Fruit fly (Drosophila melanogaster) whole organism, embryonic: ENCODE measurements around the gene Prosbeta2R2.

Source experiments
- CG10979 ChIP-seq: fragments of 200-800 bp; sonication (Bioruptor generic); optimal IDR thresholded peaks from 2 replicates; lab custom pipeline; 2018; ENCODE audit warnings: missing biosample characterization, mild to moderate bottlenecking, missing genetic modification characterization, moderate library complexity
- CG11085 ChIP-seq: fragments of 200-800 bp; sonication (Bioruptor generic); IDR thresholded peaks from 2 replicates; pipeline ENCODE4 v1.3.6; 2022; ENCODE audit warnings: missing biosample characterization, missing genetic modification characterization
- CG13123 ChIP-seq: fragments of 200-800 bp; sonication (Bioruptor generic); optimal IDR thresholded peaks from 2 replicates; lab custom pipeline; 2016; ENCODE audit warnings: missing biosample characterization, missing genetic modification characterization
- CG14441 ChIP-seq: fragments of 200-800 bp; sonication (Bioruptor generic); IDR thresholded peaks from 2 replicates; pipeline ENCODE4 v1.3.6; 2022; ENCODE audit warnings: missing biosample characterization, missing genetic modification characterization
- CG1603 ChIP-seq: fragments of 200-800 bp; sonication (Bioruptor generic); optimal IDR thresholded peaks from 2 replicates; lab custom pipeline; 2019; ENCODE audit warnings: missing biosample characterization, mild to moderate bottlenecking, missing genetic modification characterization, moderate library complexity
- CG1647 ChIP-seq: fragments of 200-800 bp; sonication (Bioruptor generic); optimal IDR thresholded peaks from 3 replicates; lab custom pipeline; 2016; ENCODE audit warnings: missing biosample characterization, missing genetic modification characterization
- CG17385 ChIP-seq: fragments of 200-800 bp; sonication (Bioruptor generic); optimal IDR thresholded peaks from 3 replicates; lab custom pipeline; 2018; ENCODE audit warnings: missing biosample characterization, mild to moderate bottlenecking, missing genetic modification characterization
- CG2120 ChIP-seq: fragments of 200-800 bp; sonication (Bioruptor generic); optimal IDR thresholded peaks from 3 replicates; lab custom pipeline; 2016; ENCODE audit warnings: missing biosample characterization, missing genetic modification characterization
- CG30020 ChIP-seq: fragments of 200-800 bp; optimal IDR thresholded peaks from 2 replicates; lab custom pipeline; 2019; ENCODE audit warnings: missing biosample characterization, mild to moderate bottlenecking, missing genetic modification characterization, moderate library complexity
- CG3163 ChIP-seq: fragments of 200-800 bp; sonication (Bioruptor generic); optimal IDR thresholded peaks from 3 replicates; lab custom pipeline; 2016; ENCODE audit warnings: missing biosample characterization, missing genetic modification characterization
- CG3847 ChIP-seq: fragments of 200-800 bp; sonication (Bioruptor generic); IDR thresholded peaks from 2 replicates; pipeline ENCODE4 v1.3.6; 2022; ENCODE audit warnings: missing biosample characterization, missing genetic modification characterization
- CG7357 ChIP-seq: fragments of 200-800 bp; sonication (Bioruptor generic); IDR thresholded peaks from 3 replicates; pipeline ENCODE4 v1.3.6; 2022; ENCODE audit warnings: missing biosample characterization, missing genetic modification characterization
- CG7745 ChIP-seq: fragments of 200-800 bp; sonication (Bioruptor generic); optimal IDR thresholded peaks from 2 replicates; lab custom pipeline; 2018; ENCODE audit warnings: missing biosample characterization, mild to moderate bottlenecking, missing genetic modification characterization, moderate library complexity
- CG8359 ChIP-seq: fragments of 200-800 bp; sonication (Bioruptor generic); optimal IDR thresholded peaks from 2 replicates; lab custom pipeline; 2017; ENCODE audit warnings: missing biosample characterization, mild to moderate bottlenecking, missing genetic modification characterization, borderline replicate concordance
- CG8388 ChIP-seq: fragments of 200-800 bp; sonication (Bioruptor generic); optimal IDR thresholded peaks from 2 replicates; lab custom pipeline; 2019; ENCODE audit warnings: missing biosample characterization, mild to moderate bottlenecking, missing genetic modification characterization, moderate library complexity
- CG9932 ChIP-seq: fragments of 200-800 bp; sonication (Bioruptor generic); IDR thresholded peaks from 2 replicates; pipeline ENCODE4 v1.3.6; 2022; ENCODE audit warnings: missing biosample characterization, missing genetic modification characterization
- Dek ChIP-seq: fragments of 200-800 bp; sonication (Bioruptor generic); optimal IDR thresholded peaks from 3 replicates; lab custom pipeline; 2019; ENCODE audit warnings: missing biosample characterization, mild to moderate bottlenecking, missing genetic modification characterization, moderate library complexity
- Dfd ChIP-seq, 2 experiments: fragments of >200 bp; optimal IDR thresholded peaks; 2 replicates each; lab custom pipeline; 2017; ENCODE audit warnings: missing biosample characterization in 2 of 2, missing genetic modification characterization in 2 of 2
- H2.0 ChIP-seq: fragments of 200-800 bp; sonication (Bioruptor generic); IDR thresholded peaks from 2 replicates; pipeline ENCODE4 v1.3.6; 2022; ENCODE audit warnings: missing biosample characterization, missing genetic modification characterization
- HLH54F ChIP-seq: fragments of 200-800 bp; sonication (Bioruptor generic); optimal IDR thresholded peaks from 3 replicates; lab custom pipeline; 2016; ENCODE audit warnings: missing biosample characterization, missing genetic modification characterization
- Hey ChIP-seq: fragments of 200-800 bp; sonication (Bioruptor generic); optimal IDR thresholded peaks from 3 replicates; lab custom pipeline; 2018; ENCODE audit warnings: missing biosample characterization, mild to moderate bottlenecking, missing genetic modification characterization
- HmgD ChIP-seq: fragments of 200-800 bp; sonication (Bioruptor generic); optimal IDR thresholded peaks from 3 replicates; lab custom pipeline; 2016; ENCODE audit warnings: missing biosample characterization, missing genetic modification characterization
- Hr3 ChIP-seq: fragments of 200-800 bp; sonication (Bioruptor generic); optimal IDR thresholded peaks from 3 replicates; lab custom pipeline; 2016; ENCODE audit warnings: missing biosample characterization, missing genetic modification characterization
- Nf-YB ChIP-seq: fragments of 200-800 bp; sonication (Bioruptor generic); optimal IDR thresholded peaks from 3 replicates; lab custom pipeline; 2019; ENCODE audit warnings: missing biosample characterization, mild to moderate bottlenecking, missing genetic modification characterization, moderate library complexity
- Rx ChIP-seq: fragments of 200-800 bp; sonication (Bioruptor generic); IDR thresholded peaks from 2 replicates; pipeline ENCODE4 v1.3.6; 2022; ENCODE audit warnings: missing biosample characterization, missing genetic modification characterization
- ap ChIP-seq: fragments of 200-800 bp; sonication (Bioruptor generic); IDR thresholded peaks from 2 replicates; pipeline ENCODE4 v1.3.6; 2022; ENCODE audit warnings: missing biosample characterization, missing genetic modification characterization
- ara ChIP-seq: fragments of 200-800 bp; sonication (Bioruptor generic); IDR thresholded peaks from 2 replicates; pipeline ENCODE4 v1.3.6; 2022; ENCODE audit warnings: missing biosample characterization, missing genetic modification characterization
- cad ChIP-seq: fragments of >200 bp; optimal IDR thresholded peaks from 2 replicates; lab custom pipeline; 2017; ENCODE audit warnings: missing biosample characterization, missing genetic modification characterization
- cas ChIP-seq: fragments of 200-800 bp; sonication (Bioruptor generic); IDR thresholded peaks from 2 replicates; pipeline ENCODE4 v1.3.6; 2022; ENCODE audit warnings: missing biosample characterization, missing genetic modification characterization
- crc ChIP-seq: fragments of 200-800 bp; sonication (Bioruptor generic); optimal IDR thresholded peaks from 2 replicates; lab custom pipeline; 2016; ENCODE audit warnings: missing biosample characterization, missing genetic modification characterization
- cwo ChIP-seq: fragments of 200-800 bp; sonication (Bioruptor generic); optimal IDR thresholded peaks from 3 replicates; lab custom pipeline; 2017; ENCODE audit warnings: missing biosample characterization, missing genetic modification characterization, mild to moderate bottlenecking, moderate library complexity, missing genetic modification reagents
- da ChIP-seq: fragments of 200-800 bp; sonication (Bioruptor generic); optimal IDR thresholded peaks from 2 replicates; lab custom pipeline; 2016; ENCODE audit warnings: missing biosample characterization, missing genetic modification characterization
- dmrt99B ChIP-seq: fragments of 200-800 bp; sonication (Bioruptor generic); optimal IDR thresholded peaks from 2 replicates; lab custom pipeline; 2018; ENCODE audit warnings: missing biosample characterization, mild to moderate bottlenecking, missing genetic modification characterization, moderate library complexity
- dpn ChIP-seq, 2 experiments: fragments of 200-800 bp; sonication (Bioruptor generic); optimal IDR thresholded peaks; 3 replicates each; lab custom pipeline; 2016; ENCODE audit warnings: missing biosample characterization in 2 of 2, missing genetic modification characterization in 2 of 2
- exex ChIP-seq: fragments of 200-800 bp; sonication (Bioruptor generic); optimal IDR thresholded peaks from 4 replicates; lab custom pipeline; 2018; ENCODE audit warnings: missing biosample characterization, mild to moderate bottlenecking, missing genetic modification characterization, moderate library complexity
- gro ChIP-seq: fragments of 200-800 bp; sonication (Bioruptor generic); optimal IDR thresholded peaks from 2 replicates; lab custom pipeline; 2016; ENCODE audit warnings: missing biosample characterization, missing genetic modification characterization
- hbn ChIP-seq: fragments of 200-800 bp; sonication (Bioruptor generic); IDR thresholded peaks from 2 replicates; pipeline ENCODE4 v1.3.6; 2022; ENCODE audit warnings: missing biosample characterization, missing genetic modification characterization; ENCODE audit not compliant: partially characterized antibody
- maf-S ChIP-seq: fragments of 200-800 bp; sonication (Bioruptor generic); optimal IDR thresholded peaks from 2 replicates; lab custom pipeline; 2016; ENCODE audit warnings: missing biosample characterization, missing genetic modification characterization
- mirr ChIP-seq: fragments of 200-800 bp; sonication (Bioruptor generic); optimal IDR thresholded peaks from 3 replicates; lab custom pipeline; 2018; ENCODE audit warnings: missing biosample characterization, mild to moderate bottlenecking, missing genetic modification characterization
- nom ChIP-seq: fragments of 200-800 bp; sonication (Bioruptor generic); optimal IDR thresholded peaks from 2 replicates; lab custom pipeline; 2017; ENCODE audit warnings: missing biosample characterization, missing genetic modification characterization, mild to moderate bottlenecking, moderate library complexity, missing genetic modification reagents
- p53 ChIP-seq: fragments of 200-800 bp; sonication (Bioruptor generic); optimal IDR thresholded peaks from 2 replicates; lab custom pipeline; 2016; ENCODE audit warnings: missing biosample characterization, missing genetic modification characterization
- pho ChIP-seq: fragments of 200-800 bp; sonication (Bioruptor generic); optimal IDR thresholded peaks from 2 replicates; lab custom pipeline; 2016; ENCODE audit warnings: missing biosample characterization, missing genetic modification characterization
- ro ChIP-seq: fragments of 200-800 bp; sonication (Bioruptor generic); IDR thresholded peaks from 2 replicates; pipeline ENCODE4 v1.3.6; 2022; ENCODE audit warnings: missing biosample characterization, missing genetic modification characterization
- schlank ChIP-seq: fragments of 200-800 bp; sonication (Bioruptor generic); optimal IDR thresholded peaks from 2 replicates; lab custom pipeline; 2018; ENCODE audit warnings: missing biosample characterization, mild to moderate bottlenecking, missing genetic modification characterization
- sd ChIP-seq: fragments of 200-800 bp; sonication (Bioruptor generic); optimal IDR thresholded peaks from 3 replicates; lab custom pipeline; 2018; ENCODE audit warnings: missing biosample characterization, mild to moderate bottlenecking, missing genetic modification characterization, moderate library complexity
- slbo ChIP-seq: fragments of 200-800 bp; sonication (Bioruptor generic); IDR thresholded peaks from 2 replicates; pipeline ENCODE4 v1.3.6; 2022; ENCODE audit warnings: missing biosample characterization, missing genetic modification characterization
- sna ChIP-seq: fragments of 200-800 bp; sonication (Bioruptor generic); IDR thresholded peaks from 2 replicates; pipeline ENCODE4 v1.3.6; 2022; ENCODE audit warnings: missing biosample characterization, missing genetic modification characterization; ENCODE audit not compliant: partially characterized antibody
- tll ChIP-seq, 2 experiments: fragments of 200-800 bp in 1 of 2; fragments of >200 bp in 1 of 2; sonication (Bioruptor generic) in 1 of 2; optimal IDR thresholded peaks; 2 replicates each; lab custom pipeline; 2017 to 2019; ENCODE audit warnings: missing biosample characterization in 2 of 2, missing genetic modification characterization in 2 of 2, mild to moderate bottlenecking in 1 of 2, moderate library complexity in 1 of 2
- toy ChIP-seq: fragments of 200-800 bp; sonication (Bioruptor generic); IDR thresholded peaks from 2 replicates; pipeline ENCODE4 v1.3.6; 2022; ENCODE audit warnings: missing biosample characterization, missing genetic modification characterization
- tup ChIP-seq: fragments of 200-800 bp; sonication (Bioruptor generic); optimal IDR thresholded peaks from 2 replicates; lab custom pipeline; 2016; ENCODE audit warnings: missing biosample characterization, mild to moderate bottlenecking, missing genetic modification characterization, moderate library complexity
- wdn ChIP-seq: fragments of 200-800 bp; sonication (Bioruptor generic); IDR thresholded peaks from 2 replicates; pipeline ENCODE4 v1.3.6; 2022; ENCODE audit warnings: missing biosample characterization, missing genetic modification characterization

Gene Prosbeta2R2

DNA sequence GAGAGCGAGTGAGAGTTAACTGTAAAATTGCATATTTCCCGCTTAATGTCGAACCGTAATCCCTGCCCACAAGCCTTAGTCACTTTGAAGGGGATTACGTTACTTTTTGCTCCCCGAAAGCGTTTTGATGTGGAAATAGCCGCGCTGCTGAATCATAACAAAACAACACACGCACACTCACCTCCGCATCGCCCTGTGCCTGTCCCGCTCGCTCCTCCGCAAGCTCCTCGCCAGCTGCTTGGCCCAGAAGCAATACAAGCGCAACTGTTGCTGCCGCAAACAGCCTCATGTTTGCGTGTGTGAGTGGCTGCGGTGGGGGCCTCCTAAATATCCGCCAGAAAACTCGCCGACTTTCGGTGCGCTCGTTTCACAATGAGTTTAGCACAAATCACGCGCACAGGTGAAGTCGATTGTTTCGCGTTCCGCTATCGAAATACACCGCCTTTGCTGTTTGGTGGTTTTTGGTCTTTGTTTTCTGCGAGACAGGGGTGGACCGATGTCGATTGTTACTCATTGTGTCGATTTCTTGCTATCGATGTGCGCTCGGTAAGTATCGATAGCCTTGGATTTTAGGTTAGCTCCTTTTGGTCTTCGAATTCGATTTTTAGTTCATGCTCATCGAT lies 32.0 kb upstream of the Prosbeta2R2 start, which contains the start of gene CtsF (continued):
- TF ChIP-seq HmgD (peak; percentile 30), CG14441 (GFP tag; lab: Robert Waterston, UW) (no peak), ap (GFP tag; lab: Robert Waterston, UW) (no peak), ro (GFP tag; lab: Robert Waterston, UW) (no peak), Hr3 (GFP tag; lab: Kevin White, UChicago) (no peak), CG1603 (tag; lab: Kevin White, UChicago) (peak; percentile 48), dmrt99B (tag; lab: Kevin White, UChicago) (peak; percentile 14), CG2120 (peak; percentile 15), da (GFP tag; lab: Kevin White, UChicago) (no peak), p53 (GFP tag; lab: Kevin White, UChicago) (peak; percentile 0), H2.0 (GFP tag; lab: Robert Waterston, UW) (no peak), exex (no peak), CG7357 (GFP tag; lab: Robert Waterston, UW) (no peak), pho (GFP tag; lab: Kevin White, UChicago) (peak; percentile 23), hbn (GFP tag; lab: Robert Waterston, UW) (peak; percentile 98), Dek (no peak), crc (GFP tag; lab: Kevin White, UChicago) (no peak), ara (GFP tag; lab: Robert Waterston, UW) (no peak), Rx (GFP tag; lab: Robert Waterston, UW) (no peak), nom (GFP tag; lab: Kevin White, UChicago) (no peak), HLH54F (GFP tag; lab: Kevin White, UChicago) (peak; percentile 13), CG8359 (GFP tag; lab: Kevin White, UChicago) (no peak), Hey (no peak), CG8388 (GFP tag; lab: Kevin White, UChicago) (no peak), CG11085 (no peak), Dfd (GFP tag; optimal IDR thresholded peaks at IDR 0.05; lab: Kevin White, UChicago) (no peak), CG30020 (peak; percentile 43), maf-S (GFP tag; lab: Kevin White, UChicago) (no peak), CG3847 (peak; percentile 34; the same call in 1 of the 2 replicates), schlank (tag; lab: Kevin White, UChicago) (no peak), tll (GFP tag; optimal IDR thresholded peaks at IDR 0.05; lab: Kevin White, UChicago) (no peak), cad (GFP tag; lab: Kevin White, UChicago) (no peak), toy (GFP tag; lab: Robert Waterston, UW) (no peak), sna (GFP tag; lab: Robert Waterston, UW) (peak; percentile 99), slbo (GFP tag; lab: Robert Waterston, UW) (peak; percentile 36; the same call in 1 of the 2 replicates), Nf-YB (no peak), CG7745 (tag; lab: Kevin White, UChicago) (no peak), CG1647 (GFP tag; lab: Kevin White, UChicago) (no peak), mirr (GFP tag; lab: Kevin White, UChicago) (peak; percentile 17), tup (GFP tag; lab: Kevin White, UChicago) (no peak), cwo (GFP tag; lab: Kevin White, UChicago) (no peak), CG13123 (no peak), wdn (no peak), gro (GFP tag; lab: Kevin White, UChicago) (peak; percentile 57), dpn (GFP tag; optimal IDR thresholded peaks at IDR 0.05; lab: Kevin White, UChicago) (peak; percentile 20 to 25), CG10979 (tag; lab: Kevin White, UChicago) (no peak), CG9932 (GFP tag; lab: Robert Waterston, UW) (peak; percentile 62), CG3163 (GFP tag; lab: Kevin White, UChicago) (no peak), cas (GFP tag; lab: Robert Waterston, UW) (no peak), sd (peak; percentile 36), CG17385 (GFP tag; lab: Kevin White, UChicago) (no peak)
